Fruit fly (Drosophila melanogaster): ENCODE measurements around the gene Caf1-180.

Gene Caf1-180

dm6 chrX:8573744-8574484 is 32.2 kb downstream of the Caf1-180 start, which contains the start of gene CG12065 (continued):
- TF ChIP-seq CG4360 (GFP tag; IDR thresholded peaks at IDR 0.05) (no peak), CG13296 (GFP tag; optimal IDR thresholded peaks at IDR 0.05) (peak; percentile 59), CG6272 (GFP tag; IDR thresholded peaks at IDR 0.05) (no peak), emc (GFP tag; optimal IDR thresholded peaks at IDR 0.05) (no peak), Doc3 (GFP tag; IDR thresholded peaks at IDR 0.05; ENCODE audit: partially characterized antibody) (no peak), knrl (GFP tag; IDR thresholded peaks at IDR 0.05; ENCODE audit: partially characterized antibody) (peak; percentile 49; the same call in 2 of the 3 replicates), CG7556 (GFP tag; optimal IDR thresholded peaks at IDR 0.05) (peak; percentile 41), CG9876 (GFP tag; optimal IDR thresholded peaks at IDR 0.05) (no peak), tll (GFP tag; optimal IDR thresholded peaks at IDR 0.05) (no peak), pros (GFP tag; optimal IDR thresholded peaks at IDR 0.05) (no peak), CG9932 (GFP tag; IDR thresholded peaks at IDR 0.05) (no peak), her (GFP tag; optimal IDR thresholded peaks at IDR 0.05) (no peak), CG32772 (GFP tag; IDR thresholded peaks at IDR 0.05) (no peak), gt (GFP tag; IDR thresholded peaks at IDR 0.05) (no peak), Optix (GFP tag; IDR thresholded peaks at IDR 0.05) (no peak), sens-2 (GFP tag; IDR thresholded peaks at IDR 0.05) (no peak), CG13775 (GFP tag; optimal IDR thresholded peaks at IDR 0.05) (no peak), CG11456 (GFP tag; IDR thresholded peaks at IDR 0.05) (no peak), CG7357 (GFP tag; IDR thresholded peaks at IDR 0.05) (no peak), pnt (GFP tag; optimal IDR thresholded peaks at IDR 0.05) (no peak), C15 (GFP tag; IDR thresholded peaks at IDR 0.05) (0 out of 3 replicates have a peak, but pooled peaks have one; percentile 41), CG11398 (GFP tag; optimal IDR thresholded peaks at IDR 0.05) (no peak), CG11695 (GFP tag; IDR thresholded peaks at IDR 0.05) (no peak; the same call in 2 of the 3 replicates), MESR4 (GFP tag; optimal IDR thresholded peaks at IDR 0.05) (peak; percentile 20), CG11696 (GFP tag; IDR thresholded peaks at IDR 0.05) (peak; percentile 17; the same call in 1 of the 2 replicates), CG14965 (GFP tag; optimal IDR thresholded peaks at IDR 0.05; ENCODE audit: borderline replicate concordance) (no peak), stc (GFP tag; IDR thresholded peaks at IDR 0.05) (no peak), CG30403 (GFP tag; optimal IDR thresholded peaks at IDR 0.05) (peak; percentile 13), Meics (GFP tag; optimal IDR thresholded peaks at IDR 0.05) (peak; percentile 96), CG17612 (GFP tag; IDR thresholded peaks at IDR 0.05) (no peak), CG4820 (GFP tag; optimal IDR thresholded peaks at IDR 0.05) (no peak), Mes4 (GFP tag; optimal IDR thresholded peaks at IDR 0.05) (no peak), repo (GFP tag; optimal IDR thresholded peaks at IDR 0.05) (no peak), Oli (tag; optimal IDR thresholded peaks at IDR 0.05) (peak; percentile 38), HmgD (GFP tag; optimal IDR thresholded peaks at IDR 0.05) (no peak), CG15269 (tag; optimal IDR thresholded peaks at IDR 0.05) (peak; percentile 73), schlank (tag; optimal IDR thresholded peaks at IDR 0.05) (no peak), tin (GFP tag; optimal IDR thresholded peaks at IDR 0.05) (no peak), BtbVII (GFP tag; optimal IDR thresholded peaks at IDR 0.05) (no peak), disco-r (GFP tag; optimal IDR thresholded peaks at IDR 0.05) (no peak), CG18599 (GFP tag; optimal IDR thresholded peaks at IDR 0.05) (peak; percentile 59), Dp (GFP tag; optimal IDR thresholded peaks at IDR 0.05) (peak; percentile 88), odd (GFP tag; optimal IDR thresholded peaks at IDR 0.05) (no peak), ap (GFP tag; IDR thresholded peaks at IDR 0.05) (no peak), CG7786 (GFP tag; optimal IDR thresholded peaks at IDR 0.05) (no peak), E2f2 (GFP tag; IDR thresholded peaks at IDR 0.05) (peak; percentile 86), zfh1 (GFP tag; IDR thresholded peaks at IDR 0.05) (no peak), CG14014 (GFP tag; IDR thresholded peaks at IDR 0.05) (peak; percentile 41; the same call in 1 of the 2 replicates), CG17912 (GFP tag; optimal IDR thresholded peaks at IDR 0.05) (peak; percentile 78), CG13123 (GFP tag; optimal IDR thresholded peaks at IDR 0.05) (no peak)
